Worm (Caenorhabditis elegans): ENCODE measurements around the gene T13C2.7.

- TF ChIP-seq W03F9.2 (tag; optimal IDR thresholded peaks at IDR 0.05), result no peak
- no peak for TF ChIP-seq him-1 (tag; optimal IDR thresholded peaks at IDR 0.05)
These were observed 48.2 kb downstream of the T13C2.7 start for ce11 chrII:6827388-6827787.

Data from whole organism, L4/young adult.